Worm (Caenorhabditis elegans) whole organism, young adult: ENCODE measurements around the gene T04C12.11.

ENCODE experiments used
- C06A6.2 ChIP-seq: fragments of 200-800 bp; sonication (Bioruptor generic); conservative IDR thresholded peaks from 2 replicates; pipeline ENCODE4 v1.3.6; 2022; ENCODE audit warnings: missing genetic modification characterization, missing compliant biosample characterization
- F10E7.11 ChIP-seq: sonication (generic microtip); optimal IDR thresholded peaks from 2 replicates; lab custom pipeline; 2017; ENCODE audit warnings: mild to moderate bottlenecking, missing genetic modification characterization, moderate library complexity, missing compliant biosample characterization
- F57A8.1 ChIP-seq: fragments of 200-800 bp; sonication (Bioruptor generic); optimal IDR thresholded peaks from 2 replicates; lab custom pipeline; 2018; ENCODE audit warnings: mild to moderate bottlenecking, missing genetic modification characterization, moderate library complexity, missing compliant biosample characterization
- him-1 ChIP-seq: sonication (generic microtip); optimal IDR thresholded peaks from 2 replicates; lab custom pipeline; 2016; ENCODE audit warnings: missing genotype, missing genetic modification reagents, missing genetic modification characterization, missing compliant biosample characterization
- hmg-1.2 ChIP-seq: fragments of 200-800 bp; sonication (Bioruptor generic); IDR thresholded peaks from 2 replicates; pipeline ENCODE4 v1.3.6; 2022; ENCODE audit warnings: missing genetic modification reagents, missing genetic modification characterization, missing compliant biosample characterization
- nfya-1 ChIP-seq: sonication (generic microtip); optimal IDR thresholded peaks from 2 replicates; lab custom pipeline; 2017; ENCODE audit warnings: antibody characterized with exemption, missing compliant biosample characterization, missing genetic modification characterization, borderline replicate concordance; ENCODE audit not compliant: insufficient read depth
- snpc-4 ChIP-seq, 5 experiments: fragments of 150-350 bp in 1 of 5; sonication (generic microtip) in 4 of 5; optimal IDR thresholded peaks; 2 replicates each; lab custom pipeline; 2014 to 2018; ENCODE audit warnings: missing genetic modification characterization in 5 of 5, missing biosample characterization in 3 of 5, antibody characterized with exemption in 2 of 5, mild to moderate bottlenecking in 2 of 5, missing compliant biosample characterization in 2 of 5, missing genotype in 2 of 5, moderate library complexity in 2 of 5, missing genetic modification reagents in 1 of 5

ce11 chrV:11013179-11013578 lies 46.9 kb downstream of the T04C12.11 start:
- TF ChIP-seq hmg-1.2 (GFP tag; lab: Robert Waterston, UW), result no peak
- no peak for TF ChIP-seq nfya-1 (tag; lab: Kevin White, UChicago)
- no peak for TF ChIP-seq C06A6.2
- no peak for TF ChIP-seq snpc-4 (GFP tag; optimal IDR thresholded peaks at IDR 0.05; lab: Kevin White, UChicago)
- no peak for TF ChIP-seq snpc-4 (tag; optimal IDR thresholded peaks at IDR 0.05; lab: Kevin White, UChicago)
- no peak for TF ChIP-seq F10E7.11
- TF ChIP-seq him-1 (tag; lab: Kevin White, UChicago), result no peak
- TF ChIP-seq F57A8.1, result no peak
